Fruit fly (Drosophila melanogaster): ENCODE measurements around the gene CG9953.

CG9953 gene

dm6 chr3L:6979387-6980249, 10.2 kb downstream of the CG9953 start, which contains the start of gene Galphai:
Gene Galphai (minus strand): TSS chr3L:6980044.
- TF ChIP-seq cwo (GFP tag; optimal IDR thresholded peaks at IDR 0.05), result no peak
- TF ChIP-seq Sry-δ (GFP tag; optimal IDR thresholded peaks at IDR 0.05), result peak; percentile 78
- no peak for TF ChIP-seq CG4328 (GFP tag; optimal IDR thresholded peaks at IDR 0.05)
- TF ChIP-seq CG2116 (GFP tag; optimal IDR thresholded peaks at IDR 0.05), result peak; percentile 72
- peak; percentile 71 for TF ChIP-seq Rfx (GFP tag; IDR thresholded peaks at IDR 0.05)
- no peak for TF ChIP-seq org-1 (GFP tag; optimal IDR thresholded peaks at IDR 0.05)
- peak; percentile 41 for TF ChIP-seq Max (GFP tag; optimal IDR thresholded peaks at IDR 0.05)
- peak; percentile 51 for TF ChIP-seq run (tag; optimal IDR thresholded peaks at IDR 0.05)
- TF ChIP-seq CG4360 (GFP tag; IDR thresholded peaks at IDR 0.05), result no peak
- no peak for TF ChIP-seq corto (GFP tag; optimal IDR thresholded peaks at IDR 0.05)
- TF ChIP-seq mld (GFP tag; IDR thresholded peaks at IDR 0.05; ENCODE audit: partially characterized antibody), result no peak
- TF ChIP-seq CG3407 (GFP tag; optimal IDR thresholded peaks at IDR 0.05), result no peak
- TF ChIP-seq phol (tag; optimal IDR thresholded peaks at IDR 0.05), result peak; percentile 73
- no peak for TF ChIP-seq CG17361 (GFP tag; IDR thresholded peaks at IDR 0.05)
- peak; percentile 31 for TF ChIP-seq mam (GFP tag; optimal IDR thresholded peaks at IDR 0.05)
- TF ChIP-seq Blimp-1 (GFP tag; optimal IDR thresholded peaks at IDR 0.05), result no peak
- no peak for TF ChIP-seq CG34224 (GFP tag; IDR thresholded peaks at IDR 0.05; ENCODE audit: partially characterized antibody)
- TF ChIP-seq da (GFP tag; optimal IDR thresholded peaks at IDR 0.05), result no peak
- no peak for TF ChIP-seq bowl (GFP tag; IDR thresholded peaks at IDR 0.05)
- no peak for TF ChIP-seq CG30431 (GFP tag; optimal IDR thresholded peaks at IDR 0.05)
- no peak for TF ChIP-seq CG14050 (GFP tag; IDR thresholded peaks at IDR 0.05)
- no peak for TF ChIP-seq Mrtf (GFP tag; IDR thresholded peaks at IDR 0.05)
- TF ChIP-seq gsb-n (tag; optimal IDR thresholded peaks at IDR 0.05), result peak; percentile 66
- TF ChIP-seq h (optimal IDR thresholded peaks at IDR 0.05), result no peak
- TF ChIP-seq pfk (GFP tag; optimal IDR thresholded peaks at IDR 0.05), result no peak
- peak; percentile 64 for TF ChIP-seq zen (tag; optimal IDR thresholded peaks at IDR 0.05)
- peak; percentile 80 for TF ChIP-seq Myb (GFP tag; optimal IDR thresholded peaks at IDR 0.05)
- peak; percentile 62 for TF ChIP-seq CG15601 (tag; optimal IDR thresholded peaks at IDR 0.05)
- TF ChIP-seq Fer1 (GFP tag; optimal IDR thresholded peaks at IDR 0.05), result no peak
- no peak for TF ChIP-seq disco-r (GFP tag; optimal IDR thresholded peaks at IDR 0.05)
- no peak for TF ChIP-seq ara (GFP tag; IDR thresholded peaks at IDR 0.05)
- no peak for TF ChIP-seq nau (GFP tag; optimal IDR thresholded peaks at IDR 0.05)
- peak; percentile 15 for TF ChIP-seq Spps (tag; optimal IDR thresholded peaks at IDR 0.05)
- TF ChIP-seq odd (GFP tag; optimal IDR thresholded peaks at IDR 0.05), result no peak
- TF ChIP-seq CG15514 (GFP tag; optimal IDR thresholded peaks at IDR 0.05), result peak; percentile 92
- TF ChIP-seq schlank (tag; optimal IDR thresholded peaks at IDR 0.05), result no peak
- no peak for TF ChIP-seq wek (GFP tag; optimal IDR thresholded peaks at IDR 0.05)
- peak; percentile 91 for TF ChIP-seq trem (tag; optimal IDR thresholded peaks at IDR 0.05)
- TF ChIP-seq NC2β (GFP tag; optimal IDR thresholded peaks at IDR 0.05), result peak; percentile 16
- peak; percentile 77 for TF ChIP-seq ewg (GFP tag; optimal IDR thresholded peaks at IDR 0.05)
- TF ChIP-seq CG5180 (GFP tag; optimal IDR thresholded peaks at IDR 0.05), result peak; percentile 61
- TF ChIP-seq knrl (GFP tag; IDR thresholded peaks at IDR 0.05; ENCODE audit: partially characterized antibody), result peak; percentile 71
- TF ChIP-seq CG2202 (tag; optimal IDR thresholded peaks at IDR 0.05), result no peak
- TF ChIP-seq wdn (GFP tag; IDR thresholded peaks at IDR 0.05), result no peak
- TF ChIP-seq CG3281 (GFP tag; optimal IDR thresholded peaks at IDR 0.05), result peak; percentile 7
- TF ChIP-seq tin (GFP tag; optimal IDR thresholded peaks at IDR 0.05), result no peak
- TF ChIP-seq Atf6 (GFP tag; IDR thresholded peaks at IDR 0.05), result no peak
- peak; percentile 13 for TF ChIP-seq CG10543 (GFP tag; optimal IDR thresholded peaks at IDR 0.05)
- TF ChIP-seq CG18476 (GFP tag; optimal IDR thresholded peaks at IDR 0.05), result no peak

Data from whole organism, embryonic.